Fruit fly (Drosophila melanogaster): Measurements from ENCODE around the gene CG33310.
A peak's percentile ranks its signal among the peaks of the same experiment; 100 is the strongest.

The CG33310 gene

DNA sequence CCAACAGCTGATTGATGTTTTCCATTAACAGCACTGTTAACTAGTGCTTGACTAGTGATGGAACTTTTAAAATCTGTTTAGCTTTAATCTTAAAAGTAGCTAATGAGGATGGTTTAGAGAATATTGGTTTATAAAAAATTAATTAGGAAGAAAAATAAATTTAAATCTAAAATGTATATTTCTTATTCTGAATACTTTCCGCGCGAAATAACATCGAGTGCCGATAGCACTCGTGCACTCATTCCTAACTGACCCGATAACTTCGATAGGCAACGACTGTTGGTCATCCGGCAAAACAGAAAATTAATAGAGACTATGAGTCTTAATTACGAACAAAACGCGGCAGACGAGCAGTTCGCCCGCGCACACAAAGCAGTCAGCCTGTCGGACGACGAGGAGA is 17.0 kb upstream of the CG33310 start, which contains the start of the genes THG and Rnmt (continued):
- peak; percentile 77 for TF ChIP-seq CG10979 (tag; optimal IDR thresholded peaks at IDR 0.05)
- no peak for TF ChIP-seq pita (GFP tag; optimal IDR thresholded peaks at IDR 0.05)
- TF ChIP-seq CrebB (tag; optimal IDR thresholded peaks at IDR 0.05), result peak; percentile 61
- peak; percentile 67; the same call in 2 of the 3 replicates for TF ChIP-seq z (GFP tag; IDR thresholded peaks at IDR 0.05)
- no peak for TF ChIP-seq fd102C (GFP tag; optimal IDR thresholded peaks at IDR 0.05)
- TF ChIP-seq tna (GFP tag; IDR thresholded peaks at IDR 0.05; ENCODE audit: partially characterized antibody), result peak; percentile 85
- TF ChIP-seq Meics (GFP tag; optimal IDR thresholded peaks at IDR 0.05), result peak; percentile 72
- TF ChIP-seq CG15269 (tag; optimal IDR thresholded peaks at IDR 0.05), result peak; percentile 83
- TF ChIP-seq CG9727 (GFP tag; optimal IDR thresholded peaks at IDR 0.05), result peak; percentile 77
- peak; percentile 60 for TF ChIP-seq CG30020 (tag; optimal IDR thresholded peaks at IDR 0.05)
- peak; percentile 94 for TF ChIP-seq row (GFP tag; IDR thresholded peaks at IDR 0.05)
- TF ChIP-seq CG15601 (tag; optimal IDR thresholded peaks at IDR 0.05), result peak; percentile 82
- peak; percentile 77 for TF ChIP-seq inv (GFP tag; IDR thresholded peaks at IDR 0.05; ENCODE audit: partially characterized antibody)
- TF ChIP-seq unc-4 (GFP tag; IDR thresholded peaks at IDR 0.05; ENCODE audit: partially characterized antibody), result peak; percentile 93
- TF ChIP-seq Lpt (GFP tag; optimal IDR thresholded peaks at IDR 0.05), result no peak
- TF ChIP-seq CG31441 (GFP tag; IDR thresholded peaks at IDR 0.05), result peak; percentile 77
- peak; percentile 74 for TF ChIP-seq ap (GFP tag; IDR thresholded peaks at IDR 0.05)
- no peak for TF ChIP-seq Nf-YA (GFP tag; IDR thresholded peaks at IDR 0.05)
- peak; percentile 85 for TF ChIP-seq lmd (GFP tag; IDR thresholded peaks at IDR 0.05)
- peak; percentile 85 for TF ChIP-seq trem (tag; optimal IDR thresholded peaks at IDR 0.05)
- TF ChIP-seq bsh (GFP tag; optimal IDR thresholded peaks at IDR 0.05), result peak in 1 of 2 experiments; percentile 86
- peak; percentile 78 for TF ChIP-seq CG12942 (GFP tag; optimal IDR thresholded peaks at IDR 0.05)
- peak; percentile 84 for TF ChIP-seq CG6272 (GFP tag; IDR thresholded peaks at IDR 0.05)
- TF ChIP-seq CG7556 (GFP tag; optimal IDR thresholded peaks at IDR 0.05), result peak; percentile 84
- TF ChIP-seq MBD-R2 (GFP tag; IDR thresholded peaks at IDR 0.05), result peak; percentile 93
- peak; percentile 84 for TF ChIP-seq dysf (GFP tag; IDR thresholded peaks at IDR 0.05)
- TF ChIP-seq mld (GFP tag; IDR thresholded peaks at IDR 0.05; ENCODE audit: partially characterized antibody), result no peak
- TF ChIP-seq Fer2 (tag; optimal IDR thresholded peaks at IDR 0.05), result peak; percentile 77
- TF ChIP-seq Fer1 (GFP tag; optimal IDR thresholded peaks at IDR 0.05), result peak; percentile 77
- peak; percentile 60 for TF ChIP-seq D19A (tag; optimal IDR thresholded peaks at IDR 0.05)
- peak; percentile 9 for TF ChIP-seq Sin3A (optimal IDR thresholded peaks at IDR 0.05)
- peak; percentile 63 for TF ChIP-seq CG1233 (GFP tag; optimal IDR thresholded peaks at IDR 0.05)
- peak; percentile 56 for TF ChIP-seq CG15514 (GFP tag; optimal IDR thresholded peaks at IDR 0.05)
- peak; percentile 90 for TF ChIP-seq CG2120 (GFP tag; optimal IDR thresholded peaks at IDR 0.05)
- TF ChIP-seq HmgZ (tag; optimal IDR thresholded peaks at IDR 0.05), result peak; percentile 90
- TF ChIP-seq CG12236 (GFP tag; optimal IDR thresholded peaks at IDR 0.05), result no peak
- TF ChIP-seq nmo (GFP tag; optimal IDR thresholded peaks at IDR 0.05), result peak; percentile 85
- peak; percentile 75; the same call in 1 of the 2 replicates for TF ChIP-seq ranshi (GFP tag; IDR thresholded peaks at IDR 0.05)
- TF ChIP-seq yki (optimal IDR thresholded peaks at IDR 0.05), result no peak
- TF ChIP-seq croc (GFP tag; conservative IDR thresholded peaks at IDR 0.05), result peak; percentile 65
- peak; percentile 85 for TF ChIP-seq CG10366 (GFP tag; IDR thresholded peaks at IDR 0.05)
- peak; percentile 82 for TF ChIP-seq E2f1 (GFP tag; IDR thresholded peaks at IDR 0.05)
- peak; percentile 79 for TF ChIP-seq Max (GFP tag; optimal IDR thresholded peaks at IDR 0.05)
- peak; percentile 88 for TF ChIP-seq dmrt11E (tag; optimal IDR thresholded peaks at IDR 0.05)
- TF ChIP-seq salm (tag; optimal IDR thresholded peaks at IDR 0.05), result peak; percentile 51
- peak; percentile 57; the same call in 1 of the 2 replicates for TF ChIP-seq CkIIα-i1 (GFP tag; IDR thresholded peaks at IDR 0.05)
- peak; percentile 34 for TF ChIP-seq nom (GFP tag; optimal IDR thresholded peaks at IDR 0.05)
- TF ChIP-seq CG12071 (GFP tag; optimal IDR thresholded peaks at IDR 0.05), result no peak
- TF ChIP-seq CG15479 (GFP tag; optimal IDR thresholded peaks at IDR 0.05), result no peak
- peak; percentile 72 for TF ChIP-seq stwl (tag; optimal IDR thresholded peaks at IDR 0.05)
- peak; percentile 79 for TF ChIP-seq twi (tag; optimal IDR thresholded peaks at IDR 0.05)
